Worm (Caenorhabditis elegans) whole organism, young adult: ENCODE results near the gene wdr-46.

ENCODE experiments used
- B0019.2 ChIP-seq: fragments of 200-800 bp; sonication (Bioruptor generic); conservative IDR thresholded peaks from 2 replicates; pipeline ENCODE4 v1.3.6; 2022; ENCODE audit warnings: missing genetic modification reagents, missing genetic modification characterization, missing compliant biosample characterization
- B0035.1 ChIP-seq: sonication (generic microtip); optimal IDR thresholded peaks from 2 replicates; lab custom pipeline; 2016; ENCODE audit warnings: missing genetic modification characterization, mild to moderate bottlenecking, missing compliant biosample characterization, missing genotype, missing genetic modification reagents
- B0261.1 ChIP-seq: sonication (generic microtip); optimal IDR thresholded peaks from 2 replicates; lab custom pipeline; 2016; ENCODE audit warnings: mild to moderate bottlenecking, missing genetic modification characterization, moderate library complexity, missing compliant biosample characterization
- F22D6.2 ChIP-seq: sonication (generic microtip); optimal IDR thresholded peaks from 2 replicates; lab custom pipeline; 2016; ENCODE audit warnings: mild to moderate bottlenecking, missing genetic modification characterization, missing compliant biosample characterization
- F23B12.7 ChIP-seq: sonication (generic microtip); optimal IDR thresholded peaks from 2 replicates; lab custom pipeline; 2017; ENCODE audit warnings: missing genetic modification characterization, mild to moderate bottlenecking, missing compliant biosample characterization, antibody characterized with exemption, moderate library complexity; ENCODE audit not compliant: insufficient read depth
- F37B4.10 ChIP-seq: fragments of 200-800 bp; sonication (Bioruptor generic); IDR thresholded peaks from 2 replicates; pipeline ENCODE4 v1.3.6; 2022; ENCODE audit warnings: missing genetic modification characterization, missing compliant biosample characterization
- F55B11.4 ChIP-seq: sonication (generic microtip); optimal IDR thresholded peaks from 2 replicates; lab custom pipeline; 2016; ENCODE audit warnings: missing compliant biosample characterization, missing genetic modification characterization, borderline replicate concordance; ENCODE audit not compliant: insufficient read depth
- F57A8.1 ChIP-seq: fragments of 200-800 bp; sonication (Bioruptor generic); optimal IDR thresholded peaks from 2 replicates; lab custom pipeline; 2018; ENCODE audit warnings: mild to moderate bottlenecking, missing genetic modification characterization, moderate library complexity, missing compliant biosample characterization
- K11D2.4 ChIP-seq: fragments of 200-800 bp; sonication (Bioruptor generic); IDR thresholded peaks from 2 replicates; pipeline ENCODE4 v1.3.6; 2022; ENCODE audit warnings: missing genetic modification reagents, missing genetic modification characterization, missing compliant biosample characterization
- T26A5.8 ChIP-seq: sonication (generic microtip); optimal IDR thresholded peaks from 2 replicates; lab custom pipeline; 2016; ENCODE audit warnings: missing genetic modification characterization, missing compliant biosample characterization
- Y53F4B.3 ChIP-seq: fragments of 200-800 bp; sonication (Bioruptor generic); IDR thresholded peaks from 2 replicates; pipeline ENCODE4 v1.3.6; 2022; ENCODE audit warnings: missing genetic modification reagents, missing genetic modification characterization, missing compliant biosample characterization
- Y67H2A.10 ChIP-seq: fragments of 200-800 bp; sonication (Bioruptor generic); conservative IDR thresholded peaks from 2 replicates; pipeline ENCODE4 v1.3.6; 2022; ENCODE audit warnings: missing genetic modification reagents, missing genetic modification characterization, missing compliant biosample characterization
- akir-1 ChIP-seq: fragments of 200-800 bp; sonication (Bioruptor generic); optimal IDR thresholded peaks from 2 replicates; lab custom pipeline; 2018; ENCODE audit warnings: mild to moderate bottlenecking, missing genetic modification characterization, moderate library complexity, missing compliant biosample characterization
- aptf-2 ChIP-seq: fragments of 200-800 bp; sonication (Bioruptor generic); conservative IDR thresholded peaks from 2 replicates; pipeline ENCODE4 v1.3.6; 2022; ENCODE audit warnings: missing genetic modification reagents, missing genetic modification characterization, missing compliant biosample characterization
- cebp-2 ChIP-seq: fragments of 200-800 bp; sonication (Bioruptor generic); IDR thresholded peaks from 2 replicates; pipeline ENCODE4 v1.3.6; 2022; ENCODE audit warnings: missing genetic modification characterization, missing compliant biosample characterization
- ceh-91 ChIP-seq: fragments of 200-800 bp; sonication (Bioruptor generic); IDR thresholded peaks from 2 replicates; pipeline ENCODE4 v1.3.6; 2022; ENCODE audit warnings: missing genetic modification reagents, missing genetic modification characterization, missing compliant biosample characterization
- chd-7 ChIP-seq: sonication (generic microtip); optimal IDR thresholded peaks from 2 replicates; lab custom pipeline; 2016; ENCODE audit warnings: mild to moderate bottlenecking, missing genetic modification characterization, moderate library complexity, missing compliant biosample characterization
- die-1 ChIP-seq: sonication (generic microtip); optimal IDR thresholded peaks from 2 replicates; lab custom pipeline; 2016; ENCODE audit warnings: missing genotype, mild to moderate bottlenecking, missing genetic modification characterization, missing compliant biosample characterization
- dpff-1 ChIP-seq: sonication (generic microtip); optimal IDR thresholded peaks from 2 replicates; lab custom pipeline; 2017; ENCODE audit warnings: mild to moderate bottlenecking, missing genetic modification characterization, missing compliant biosample characterization
- dpl-1 ChIP-seq: fragments of 150-350 bp; optimal IDR thresholded peaks from 2 replicates; lab custom pipeline; 2014; ENCODE audit warnings: missing biosample characterization, missing genetic modification reagents, missing genetic modification characterization
- efl-1 ChIP-seq: fragments of 150-350 bp; optimal IDR thresholded peaks from 2 replicates; lab custom pipeline; 2014; ENCODE audit warnings: missing biosample characterization, missing genetic modification reagents, missing genetic modification characterization
- ekl-4 ChIP-seq: fragments of 200-800 bp; sonication (Bioruptor generic); IDR thresholded peaks from 2 replicates; pipeline ENCODE4 v1.3.6; 2022; ENCODE audit warnings: missing genetic modification reagents, missing genetic modification characterization, missing compliant biosample characterization
- fkh-3 ChIP-seq: sonication (generic microtip); optimal IDR thresholded peaks from 2 replicates; lab custom pipeline; 2016; ENCODE audit warnings: mild to moderate bottlenecking, missing genetic modification characterization, missing compliant biosample characterization
- hlh-12 ChIP-seq: sonication (generic microtip); optimal IDR thresholded peaks from 2 replicates; lab custom pipeline; 2016; ENCODE audit warnings: missing genetic modification characterization, missing compliant biosample characterization
- hlh-26 ChIP-seq: fragments of 200-800 bp; sonication (Bioruptor generic); conservative IDR thresholded peaks from 2 replicates; pipeline ENCODE4 v1.3.6; 2022; ENCODE audit warnings: missing genetic modification reagents, missing genetic modification characterization, missing compliant biosample characterization
- hmg-20 ChIP-seq: fragments of 200-800 bp; sonication (Bioruptor generic); IDR thresholded peaks from 2 replicates; pipeline ENCODE4 v1.3.6; 2022; ENCODE audit warnings: missing genetic modification reagents, missing genetic modification characterization, missing compliant biosample characterization
- lin-35 ChIP-seq, 3 experiments: fragments of 150-350 bp in 2 of 3; sonication (generic microtip) in 1 of 3; optimal IDR thresholded peaks; 2 replicates each; lab custom pipeline; 2014 to 2018; ENCODE audit warnings: missing biosample characterization in 3 of 3, missing genetic modification characterization in 3 of 3, missing genetic modification reagents in 3 of 3
- lin-54 ChIP-seq: fragments of 200-800 bp; sonication (Bioruptor generic); optimal IDR thresholded peaks from 2 replicates; lab custom pipeline; 2018; ENCODE audit warnings: mild to moderate bottlenecking, missing genetic modification characterization, missing compliant biosample characterization
- lsl-1 ChIP-seq: fragments of 200-800 bp; sonication (Bioruptor generic); optimal IDR thresholded peaks from 2 replicates; lab custom pipeline; 2018; ENCODE audit warnings: mild to moderate bottlenecking, missing genetic modification characterization, moderate library complexity, missing compliant biosample characterization
- madf-6 ChIP-seq: fragments of 200-800 bp; sonication (Bioruptor generic); IDR thresholded peaks from 2 replicates; pipeline ENCODE4 v1.3.6; 2022; ENCODE audit warnings: missing genetic modification reagents, missing genetic modification characterization, missing compliant biosample characterization
- mcd-1 ChIP-seq: fragments of 200-800 bp; sonication (Bioruptor generic); IDR thresholded peaks from 2 replicates; pipeline ENCODE4 v1.3.6; 2022; ENCODE audit warnings: missing genetic modification reagents, missing genetic modification characterization, missing compliant biosample characterization
- mes-4 ChIP-seq: sonication (generic microtip); optimal IDR thresholded peaks from 2 replicates; lab custom pipeline; 2016; ENCODE audit warnings: missing genotype, missing genetic modification characterization, missing compliant biosample characterization
- nfyb-1 ChIP-seq: fragments of 200-800 bp; sonication (Bioruptor generic); IDR thresholded peaks from 2 replicates; pipeline ENCODE4 v1.3.6; 2022; ENCODE audit warnings: missing genetic modification reagents, missing genetic modification characterization, missing compliant biosample characterization
- nhr-80 ChIP-seq: sonication (generic microtip); optimal IDR thresholded peaks from 2 replicates; lab custom pipeline; 2016; ENCODE audit warnings: missing genetic modification characterization, missing compliant biosample characterization
- pha-4 ChIP-seq: fragments of 150-350 bp; sonication (generic microtip); optimal IDR thresholded peaks from 2 replicates; lab custom pipeline; 2014; ENCODE audit warnings: missing biosample characterization, missing genetic modification reagents, missing genetic modification characterization
- rec-8 ChIP-seq, 2 experiments: sonication (generic microtip); optimal IDR thresholded peaks; 2 replicates each; lab custom pipeline; 2016; ENCODE audit warnings: mild to moderate bottlenecking in 2 of 2, missing genetic modification characterization in 2 of 2, missing genetic modification reagents in 2 of 2, missing genotype in 2 of 2, missing biosample characterization in 1 of 2, missing compliant biosample characterization in 1 of 2, moderate library complexity in 1 of 2
- snpc-1.1 ChIP-seq: sonication (generic microtip); optimal IDR thresholded peaks from 2 replicates; lab custom pipeline; 2017; ENCODE audit warnings: missing genetic modification characterization, mild to moderate bottlenecking, missing compliant biosample characterization, antibody characterized with exemption, moderate library complexity, missing genotype, missing genetic modification reagents; ENCODE audit not compliant: insufficient read depth
- snpc-3.4 ChIP-seq: sonication (generic microtip); optimal IDR thresholded peaks from 2 replicates; lab custom pipeline; 2017; ENCODE audit warnings: missing genetic modification characterization, mild to moderate bottlenecking, missing compliant biosample characterization, antibody characterized with exemption, moderate library complexity, missing genotype, missing genetic modification reagents
- snpc-4 ChIP-seq, 5 experiments: fragments of 150-350 bp in 1 of 5; sonication (generic microtip) in 4 of 5; optimal IDR thresholded peaks; 2 replicates each; lab custom pipeline; 2014 to 2018; ENCODE audit warnings: missing genetic modification characterization in 5 of 5, missing biosample characterization in 3 of 5, antibody characterized with exemption in 2 of 5, mild to moderate bottlenecking in 2 of 5, missing compliant biosample characterization in 2 of 5, missing genotype in 2 of 5, moderate library complexity in 2 of 5, missing genetic modification reagents in 1 of 5
- tbp1 ChIP-seq: fragments of 200-800 bp; sonication (Bioruptor generic); optimal IDR thresholded peaks from 2 replicates; lab custom pipeline; 2018; ENCODE audit warnings: mild to moderate bottlenecking, missing genetic modification characterization, missing compliant biosample characterization
- tbx-9 ChIP-seq: sonication (generic microtip); optimal IDR thresholded peaks from 2 replicates; lab custom pipeline; 2016; ENCODE audit warnings: borderline replicate concordance, missing genetic modification characterization, inconsistent platforms, missing compliant biosample characterization
- tlf-1 ChIP-seq: fragments of 200-800 bp; sonication (Bioruptor generic); optimal IDR thresholded peaks from 2 replicates; lab custom pipeline; 2018; ENCODE audit warnings: mild to moderate bottlenecking, missing genetic modification characterization, missing compliant biosample characterization
- zim-3 ChIP-seq: sonication (generic microtip); optimal IDR thresholded peaks from 2 replicates; lab custom pipeline; 2017; ENCODE audit warnings: mild to moderate bottlenecking, missing genetic modification characterization, moderate library complexity, missing compliant biosample characterization
- ztf-18 ChIP-seq: sonication (generic microtip); optimal IDR thresholded peaks from 2 replicates; lab custom pipeline; 2016; ENCODE audit warnings: missing genotype, mild to moderate bottlenecking, missing genetic modification characterization, missing compliant biosample characterization
- ztf-25 ChIP-seq: fragments of 200-800 bp; sonication (Bioruptor generic); IDR thresholded peaks from 2 replicates; pipeline ENCODE4 v1.3.6; 2022; ENCODE audit warnings: missing genetic modification reagents, missing genetic modification characterization, missing compliant biosample characterization
- ztf-3 ChIP-seq: fragments of 200-800 bp; sonication (Bioruptor generic); optimal IDR thresholded peaks from 2 replicates; lab custom pipeline; 2018; ENCODE audit warnings: mild to moderate bottlenecking, missing genetic modification characterization, missing compliant biosample characterization

wdr-46 gene

ce11 chrIV:12391003-12391637 is 19.1 kb downstream of the wdr-46 start, which contains the start of the genes rps-23 and dpm-3 (continued):
- TF ChIP-seq die-1 (tag; lab: Kevin White, UChicago) (no peak), nhr-80 (peak; percentile 83), rec-8 (tag; optimal IDR thresholded peaks at IDR 0.05; lab: Kevin White, UChicago) (peak; percentile 68 to 85), fkh-3 (no peak), snpc-3.4 (tag; lab: Kevin White, UChicago) (peak; percentile 75), hlh-12 (tag; lab: Kevin White, UChicago) (no peak), B0035.1 (tag; lab: Kevin White, UChicago) (peak; percentile 40), hlh-26 (GFP tag; lab: Robert Waterston, UW) (no peak), cebp-2 (GFP tag; lab: Robert Waterston, UW) (peak; percentile 91; the same call in 1 of the 2 replicates), akir-1 (GFP tag; lab: Kevin White, UChicago) (no peak), F37B4.10 (GFP tag; lab: Robert Waterston, UW) (no peak), hmg-20 (GFP tag; lab: Robert Waterston, UW) (0 out of 2 replicates have a peak, but pooled peaks have one; percentile 59), T26A5.8 (tag; lab: Kevin White, UChicago) (no peak), mes-4 (tag; lab: Kevin White, UChicago) (no peak), ztf-18 (tag; lab: Kevin White, UChicago) (peak; percentile 63), madf-6 (GFP tag; lab: Robert Waterston, UW) (peak; percentile 95), B0261.1 (tag; lab: Kevin White, UChicago) (peak; percentile 37), tlf-1 (GFP tag; lab: Kevin White, UChicago) (peak; percentile 95), Y67H2A.10 (GFP tag; lab: Robert Waterston, UW) (peak; percentile 92), tbp1 (peak; percentile 75), nfyb-1 (GFP tag; lab: Robert Waterston, UW) (peak; percentile 91), F55B11.4 (tag; lab: Kevin White, UChicago) (no peak), F23B12.7 (tag; lab: Kevin White, UChicago) (peak; percentile 93), Y53F4B.3 (GFP tag; lab: Robert Waterston, UW) (peak; percentile 77; the same call in 1 of the 2 replicates), dpl-1 (GFP tag; lab: Kevin White, UChicago) (peak; percentile 46), ekl-4 (GFP tag; lab: Robert Waterston, UW) (peak; percentile 95), lin-35 (GFP tag; optimal IDR thresholded peaks at IDR 0.05; lab: Kevin White, UChicago) (peak in 2 of 3 experiments; percentile 18 to 86), lin-54 (peak; percentile 91), F22D6.2 (peak; percentile 60), mcd-1 (GFP tag; lab: Robert Waterston, UW) (peak; percentile 92), ztf-25 (GFP tag; lab: Robert Waterston, UW) (peak; percentile 96), lsl-1 (peak; percentile 98), pha-4 (peak; percentile 93), dpff-1 (tag; lab: Kevin White, UChicago) (no peak), efl-1 (GFP tag; lab: Kevin White, UChicago) (peak; percentile 60), snpc-1.1 (tag; lab: Kevin White, UChicago) (peak; percentile 30), ztf-3 (GFP tag; lab: Kevin White, UChicago) (no peak), snpc-4 (GFP tag; optimal IDR thresholded peaks at IDR 0.05; lab: Kevin White, UChicago) (peak; percentile 50), snpc-4 (tag; optimal IDR thresholded peaks at IDR 0.05; lab: Kevin White, UChicago) (peak; percentile 65 to 82 (median 76)), zim-3 (tag; lab: Kevin White, UChicago) (peak; percentile 68), tbx-9 (tag; lab: Kevin White, UChicago) (no peak), ceh-91 (GFP tag; lab: Robert Waterston, UW) (peak; percentile 95), chd-7 (tag; lab: Kevin White, UChicago) (peak; percentile 33), B0019.2 (GFP tag; lab: Robert Waterston, UW) (peak; percentile 96), K11D2.4 (peak; percentile 88), F57A8.1 (no peak), aptf-2 (GFP tag; lab: Robert Waterston, UW) (peak; percentile 93)
